Worm (Caenorhabditis elegans): ENCODE measurements around the gene tir-1.
"Not testable (repeated sequence)": the region's sequence is repeated elsewhere in the genome, so short reads cannot be mapped to it uniquely, and the experiment has no call there.

DNA sequence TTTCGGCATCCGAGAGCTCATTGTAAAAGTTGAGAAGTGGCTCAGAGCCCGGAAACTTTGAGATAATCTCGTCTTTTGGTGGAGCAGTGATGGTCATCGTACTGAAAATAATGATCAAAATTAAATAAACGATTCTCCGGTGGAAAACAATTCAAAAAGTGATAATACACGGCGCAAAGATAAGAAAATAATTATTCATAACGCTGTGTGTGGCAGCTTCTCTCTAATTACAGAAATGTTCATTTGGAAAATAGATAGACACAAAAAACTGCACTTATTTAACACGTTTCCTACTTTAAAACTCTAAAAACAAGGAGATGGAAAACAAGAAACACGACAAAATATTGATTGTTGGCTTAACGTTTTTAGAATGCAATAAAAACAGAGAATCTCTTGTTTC lies 57.9 kb downstream of the tir-1 start, which contains the start of gene C36A4.4:
- TF ChIP-seq hlh-6, ceh-9, lin-11 (tag; optimal IDR thresholded peaks at IDR 0.05): not testable (repeated sequence)

All from whole organism, late embryonic.